Fruit fly (Drosophila melanogaster): Measurements from ENCODE around the gene CG1986.
A peak's percentile ranks its signal among the peaks of the same experiment; 100 is the strongest.

The CG1986 gene

DNA sequence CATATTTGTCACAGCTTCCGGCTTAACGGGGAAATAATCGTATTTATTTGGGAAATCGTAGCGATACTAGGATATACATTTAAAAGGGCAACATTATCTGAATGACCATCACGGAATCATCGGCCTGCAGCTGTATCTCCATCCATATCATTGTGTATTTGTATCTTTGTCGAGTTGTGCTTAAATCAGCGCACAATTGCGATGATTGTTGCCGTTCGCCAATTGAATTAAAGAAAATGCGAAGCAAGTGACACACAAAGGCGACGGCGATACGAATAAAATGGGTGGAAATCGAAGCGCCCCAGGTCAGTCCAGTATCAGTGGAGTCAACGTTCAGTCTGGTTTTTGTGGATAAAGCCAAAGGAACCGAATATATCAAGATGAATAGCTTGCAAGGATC, 31.4 kb downstream of the CG1986 start, which contains the start of gene CG9686:
CG9686 (plus strand) TSS at position 301 of the 400 bp plus-strand sequence.
- no peak for TF ChIP-seq CG4496 (GFP tag; IDR thresholded peaks at IDR 0.05)
- TF ChIP-seq Ets98B (GFP tag; IDR thresholded peaks at IDR 0.05) = no peak
- no peak for TF ChIP-seq D1 (tag; optimal IDR thresholded peaks at IDR 0.05)
- TF ChIP-seq CG34367 (tag; optimal IDR thresholded peaks at IDR 0.05) = no peak
- TF ChIP-seq CG32121 (GFP tag; IDR thresholded peaks at IDR 0.05) = no peak
- TF ChIP-seq Pif1A (GFP tag; optimal IDR thresholded peaks at IDR 0.05) = no peak
- TF ChIP-seq Pif1B (GFP tag; optimal IDR thresholded peaks at IDR 0.05) = no peak
- TF ChIP-seq EcR (GFP tag; optimal IDR thresholded peaks at IDR 0.05) = no peak
- TF ChIP-seq fd96Ca (GFP tag; IDR thresholded peaks at IDR 0.05) = no peak
- no peak for TF ChIP-seq CG15710 (tag; optimal IDR thresholded peaks at IDR 0.05)
- no peak for TF ChIP-seq CG13204 (GFP tag; optimal IDR thresholded peaks at IDR 0.05)

DNA sequence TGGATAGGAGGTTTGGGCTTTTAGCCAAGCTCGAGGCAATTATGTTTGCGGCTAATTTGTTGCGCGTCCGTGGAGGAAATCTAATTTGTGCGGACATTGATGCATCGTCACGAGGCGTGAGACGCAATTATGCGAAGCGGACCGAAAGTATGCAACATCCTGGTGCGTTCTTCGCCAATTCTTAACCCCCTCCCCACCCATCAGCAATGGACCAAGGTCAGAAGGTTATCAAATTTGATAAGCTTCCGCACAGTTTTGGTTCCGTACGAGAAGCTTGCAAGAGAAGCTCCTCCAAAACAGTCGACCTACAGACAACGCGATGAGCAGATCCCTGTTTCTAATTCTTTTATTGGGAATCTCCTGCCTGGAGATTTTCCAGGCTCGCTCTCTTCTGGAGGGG, 32.8 kb downstream of the CG1986 start, which contains the start of gene CG1468:
CG1468 (plus strand) TSS at position 298 of the 400 bp plus-strand sequence.
- TF ChIP-seq CG32121 (GFP tag; IDR thresholded peaks at IDR 0.05) (no peak), CG34367 (tag; optimal IDR thresholded peaks at IDR 0.05) (no peak), CG15710 (tag; optimal IDR thresholded peaks at IDR 0.05) (no peak), fd96Ca (GFP tag; IDR thresholded peaks at IDR 0.05) (no peak), CG12605 (GFP tag; IDR thresholded peaks at IDR 0.05) (no peak), CG4496 (GFP tag; IDR thresholded peaks at IDR 0.05) (no peak), Pif1A (GFP tag; optimal IDR thresholded peaks at IDR 0.05) (no peak), gl (tag; optimal IDR thresholded peaks at IDR 0.05) (no peak)

- no peak for TF ChIP-seq CG14655 (GFP tag; optimal IDR thresholded peaks at IDR 0.05)
- no peak for TF ChIP-seq CG13204 (GFP tag; optimal IDR thresholded peaks at IDR 0.05)
- TF ChIP-seq CG9948 (tag; optimal IDR thresholded peaks at IDR 0.05) = no peak
- no peak for TF ChIP-seq Ets98B (GFP tag; IDR thresholded peaks at IDR 0.05)
- TF ChIP-seq CG17806 (tag; optimal IDR thresholded peaks at IDR 0.05) = no peak
- no peak for TF ChIP-seq CG4496 (GFP tag; IDR thresholded peaks at IDR 0.05)
- no peak for TF ChIP-seq Pif1B (GFP tag; optimal IDR thresholded peaks at IDR 0.05)
- no peak for TF ChIP-seq Snoo (tag; optimal IDR thresholded peaks at IDR 0.05)
- no peak for TF ChIP-seq gl (tag; optimal IDR thresholded peaks at IDR 0.05)
- TF ChIP-seq fd96Ca (GFP tag; IDR thresholded peaks at IDR 0.05) = no peak
Observed at dm6 chrX:9877240-9877639, 33.7 kb downstream of the CG1986 start.

DNA sequence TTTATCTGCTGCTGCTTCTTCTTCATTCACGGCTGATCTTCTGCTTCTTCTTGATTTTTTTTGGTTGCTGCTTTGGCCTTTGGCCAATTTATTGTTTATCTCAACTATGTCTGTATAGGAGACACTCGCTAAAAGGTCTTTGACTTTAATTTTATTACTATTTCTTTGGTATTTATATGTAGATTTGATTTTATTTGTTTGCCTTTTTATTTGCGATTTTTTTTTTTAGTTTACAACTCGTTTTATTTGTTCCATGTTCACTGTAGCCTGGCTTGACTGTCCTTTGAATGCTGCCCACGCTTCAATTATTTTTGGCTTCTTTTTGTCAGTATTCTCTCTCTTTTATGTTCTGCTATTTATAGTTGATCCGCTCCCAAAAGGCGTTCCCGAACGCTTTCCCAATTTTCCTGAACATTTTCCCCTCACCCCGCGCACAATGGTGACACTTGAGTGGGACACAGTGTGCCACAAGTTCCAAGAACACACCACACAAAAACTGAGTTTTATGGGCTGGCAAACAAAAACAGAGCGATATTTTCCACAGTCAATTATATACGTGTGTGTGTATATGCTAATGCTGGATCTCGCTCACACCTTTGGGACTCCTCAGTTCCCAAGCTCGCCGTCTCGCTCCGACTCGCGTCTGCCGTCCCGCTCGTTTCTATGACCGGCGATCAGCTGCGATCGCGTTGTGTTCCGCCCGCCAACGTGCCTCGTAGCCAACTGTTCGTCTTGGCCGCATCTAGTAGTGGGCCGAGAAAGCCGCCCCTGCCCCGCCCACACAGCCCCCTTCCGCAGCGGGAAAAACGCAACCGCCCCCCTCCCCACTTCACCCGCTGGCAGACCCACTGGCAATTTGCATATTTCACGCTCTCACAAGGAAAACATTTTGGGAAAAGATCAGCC, 34.7 kb downstream of the CG1986 start, which contains the start of gene CG15247:
CG15247 (minus strand) TSS at position 725 of the 906 bp plus-strand sequence.
- TF ChIP-seq CG34367 (tag; optimal IDR thresholded peaks at IDR 0.05) (no peak), CG12605 (GFP tag; IDR thresholded peaks at IDR 0.05) (peak; percentile 25; the same call in 1 of the 2 replicates), CG8301 (tag; optimal IDR thresholded peaks at IDR 0.05) (peak; percentile 18), Ets98B (GFP tag; IDR thresholded peaks at IDR 0.05) (peak; percentile 81), CG8159 (tag; optimal IDR thresholded peaks at IDR 0.05) (no peak), CG14655 (GFP tag; optimal IDR thresholded peaks at IDR 0.05) (peak; percentile 12), rn (GFP tag; IDR thresholded peaks at IDR 0.05) (peak; percentile 39; the same call in 1 of the 2 replicates), Pif1A (GFP tag; optimal IDR thresholded peaks at IDR 0.05) (peak; percentile 1), CG4496 (GFP tag; IDR thresholded peaks at IDR 0.05) (peak; percentile 73), CG9948 (tag; optimal IDR thresholded peaks at IDR 0.05) (no peak), CG13204 (GFP tag; optimal IDR thresholded peaks at IDR 0.05) (no peak), CG32121 (GFP tag; IDR thresholded peaks at IDR 0.05) (peak; percentile 76; the same call in 1 of the 2 replicates), CG10348 (GFP tag; IDR thresholded peaks at IDR 0.05) (0 out of 2 replicates have a peak, but pooled peaks have one; percentile 19)

- TF ChIP-seq D1 (tag; optimal IDR thresholded peaks at IDR 0.05) = no peak
- no peak for TF ChIP-seq Pif1A (GFP tag; optimal IDR thresholded peaks at IDR 0.05)
Observed at dm6 chrX:9873917-9874316, 37.0 kb downstream of the CG1986 start, which contains the start of gene CG32695. CG32695 (minus strand) TSS chrX:9874057.

- no peak for TF ChIP-seq CG34367 (tag; optimal IDR thresholded peaks at IDR 0.05)
- no peak for TF ChIP-seq CG4496 (GFP tag; IDR thresholded peaks at IDR 0.05)
- TF ChIP-seq CG17806 (tag; optimal IDR thresholded peaks at IDR 0.05) = no peak
- TF ChIP-seq CG12605 (GFP tag; IDR thresholded peaks at IDR 0.05) = no peak
- no peak for TF ChIP-seq Snoo (tag; optimal IDR thresholded peaks at IDR 0.05)
- 0 out of 3 replicates have a peak, but pooled peaks have one; percentile 33 for TF ChIP-seq fd96Ca (GFP tag; IDR thresholded peaks at IDR 0.05)
- no peak for TF ChIP-seq D1 (tag; optimal IDR thresholded peaks at IDR 0.05)
- TF ChIP-seq CG8159 (tag; optimal IDR thresholded peaks at IDR 0.05) = no peak
- TF ChIP-seq Ets98B (GFP tag; IDR thresholded peaks at IDR 0.05) = 0 out of 2 replicates have a peak, but pooled peaks have one; percentile 16
- no peak for TF ChIP-seq CG15710 (tag; optimal IDR thresholded peaks at IDR 0.05)
- no peak for TF ChIP-seq rn (GFP tag; IDR thresholded peaks at IDR 0.05)
- no peak for TF ChIP-seq CG13204 (GFP tag; optimal IDR thresholded peaks at IDR 0.05)
- TF ChIP-seq CG9948 (tag; optimal IDR thresholded peaks at IDR 0.05) = no peak
- no peak for TF ChIP-seq CG14655 (GFP tag; optimal IDR thresholded peaks at IDR 0.05)
- TF ChIP-seq CG32121 (GFP tag; IDR thresholded peaks at IDR 0.05) = no peak
- no peak for TF ChIP-seq EcR (GFP tag; optimal IDR thresholded peaks at IDR 0.05)
Observed at dm6 chrX:9871632-9872031, 39.3 kb downstream of the CG1986 start, which contains the start of gene CG45061. CG45061 (minus strand) TSS chrX:9871702.

Measured in whole organism, pupa.